Worm (Caenorhabditis elegans) whole organism, early embryonic: ENCODE data around the gene K03A11.1.

Experiments
- B0310.2 ChIP-seq: sonication (generic microtip); optimal IDR thresholded peaks from 2 replicates; lab custom pipeline; 2016; ENCODE audit warnings: mild to moderate bottlenecking, missing genetic modification characterization, missing compliant biosample characterization
- F13C5.2 ChIP-seq: sonication (generic microtip); optimal IDR thresholded peaks from 2 replicates; lab custom pipeline; 2017; ENCODE audit warnings: mild to moderate bottlenecking, missing genetic modification characterization, inconsistent platforms, missing compliant biosample characterization
- aly-1 ChIP-seq: sonication (generic microtip); optimal IDR thresholded peaks from 2 replicates; lab custom pipeline; 2016; ENCODE audit warnings: missing genetic modification characterization, missing compliant biosample characterization
- ama-1 ChIP-seq: fragments of 150-350 bp; optimal IDR thresholded peaks from 2 replicates; lab custom pipeline; 2014
- ceh-13 ChIP-seq: fragments of 200-800 bp; sonication (Bioruptor generic); optimal IDR thresholded peaks from 2 replicates; lab custom pipeline; 2018; ENCODE audit warnings: mild to moderate bottlenecking, missing genetic modification characterization, missing compliant biosample characterization
- ceh-36 ChIP-seq: sonication (generic microtip); optimal IDR thresholded peaks from 2 replicates; lab custom pipeline; 2016; ENCODE audit warnings: missing genetic modification characterization, inconsistent platforms, missing compliant biosample characterization
- ets-7 ChIP-seq: sonication (generic microtip); optimal IDR thresholded peaks from 2 replicates; lab custom pipeline; 2016; ENCODE audit warnings: missing genotype, missing genetic modification characterization, missing compliant biosample characterization
- flt-1 ChIP-seq: fragments of 200-800 bp; sonication (Bioruptor generic); IDR thresholded peaks from 2 replicates; pipeline ENCODE4 v1.3.6; 2022; ENCODE audit warnings: missing genetic modification characterization, missing compliant biosample characterization
- hmbx-1 ChIP-seq: sonication (generic microtip); optimal IDR thresholded peaks from 2 replicates; lab custom pipeline; 2016; ENCODE audit warnings: mild to moderate bottlenecking, missing genetic modification characterization, missing compliant biosample characterization
- hmg-4 ChIP-seq: fragments of 200-800 bp; sonication (Bioruptor generic); optimal IDR thresholded peaks from 2 replicates; lab custom pipeline; 2018; ENCODE audit warnings: mild to moderate bottlenecking, missing genetic modification characterization, missing compliant biosample characterization
- hnd-1 ChIP-seq: sonication (generic microtip); optimal IDR thresholded peaks from 2 replicates; lab custom pipeline; 2016; ENCODE audit warnings: missing genetic modification characterization, missing compliant biosample characterization
- pes-1 ChIP-seq: fragments of 200-800 bp; sonication (Bioruptor generic); IDR thresholded peaks from 2 replicates; pipeline ENCODE4 v1.3.6; 2022; ENCODE audit warnings: missing genetic modification reagents, missing genetic modification characterization, missing compliant biosample characterization
- scrt-1 ChIP-seq: fragments of 200-800 bp; sonication (Bioruptor generic); IDR thresholded peaks from 2 replicates; pipeline ENCODE4 v1.3.6; 2022; ENCODE audit warnings: missing genetic modification characterization, missing compliant biosample characterization
- sea-1 ChIP-seq: fragments of 200-800 bp; sonication (Bioruptor generic); conservative IDR thresholded peaks from 2 replicates; pipeline ENCODE4 v1.3.6; 2022; ENCODE audit warnings: missing genetic modification characterization, missing compliant biosample characterization
- tbx-11 ChIP-seq: fragments of 200-800 bp; sonication (Bioruptor generic); IDR thresholded peaks from 2 replicates; pipeline ENCODE4 v1.3.6; 2022; ENCODE audit warnings: missing genetic modification characterization, missing compliant biosample characterization
- tbx-37 ChIP-seq: fragments of 200-800 bp; sonication (Bioruptor generic); conservative IDR thresholded peaks from 2 replicates; pipeline ENCODE4 v1.3.6; 2022; ENCODE audit warnings: missing genetic modification reagents, missing genetic modification characterization, missing compliant biosample characterization
- tra-4 ChIP-seq: sonication (generic microtip); optimal IDR thresholded peaks from 2 replicates; lab custom pipeline; 2017; ENCODE audit warnings: missing genetic modification characterization, missing compliant biosample characterization

K03A11.1 gene

ce11 chrX:13048258-13048657 is 3.2 kb upstream of the K03A11.1 start, which contains the start of gene C53C7.3:
TSS of gene C53C7.3 (plus strand) at chrX:13048558.
- TF ChIP-seq ets-7 (no peak), ama-1 (no peak), ceh-36 (tag; lab: Kevin White, UChicago) (no peak), F13C5.2 (tag; lab: Kevin White, UChicago) (no peak), hmg-4 (GFP tag; lab: Kevin White, UChicago) (no peak), tra-4 (tag; lab: Kevin White, UChicago) (no peak), pes-1 (GFP tag; lab: Robert Waterston, UW) (no peak), ceh-13 (GFP tag; lab: Kevin White, UChicago) (no peak), tbx-11 (GFP tag; lab: Robert Waterston, UW) (no peak), tbx-37 (no peak), B0310.2 (tag; lab: Kevin White, UChicago) (no peak), flt-1 (no peak), hnd-1 (tag; lab: Kevin White, UChicago) (no peak), hmbx-1 (tag; lab: Kevin White, UChicago) (no peak), scrt-1 (GFP tag; lab: Robert Waterston, UW) (no peak), sea-1 (GFP tag; lab: Robert Waterston, UW) (no peak)

- TF ChIP-seq aly-1 (no peak), ceh-13 (GFP tag; lab: Kevin White, UChicago) (no peak), ets-7 (no peak), F13C5.2 (tag; lab: Kevin White, UChicago) (no peak), scrt-1 (GFP tag; lab: Robert Waterston, UW) (no peak), ama-1 (no peak), hmbx-1 (tag; lab: Kevin White, UChicago) (no peak), hmg-4 (GFP tag; lab: Kevin White, UChicago) (no peak), ceh-36 (tag; lab: Kevin White, UChicago) (no peak), pes-1 (GFP tag; lab: Robert Waterston, UW) (no peak), tbx-37 (no peak), sea-1 (GFP tag; lab: Robert Waterston, UW) (no peak)
Observed at ce11 chrX:13055560-13055959, 4.1 kb downstream of the K03A11.1 start, which contains the start of gene K03A11.6. TSS of gene K03A11.6 (plus strand) at chrX:13055860.

- TF ChIP-seq hmbx-1 (tag; lab: Kevin White, UChicago) (no peak), tbx-37 (no peak), ceh-13 (GFP tag; lab: Kevin White, UChicago) (no peak), ets-7 (no peak), aly-1 (no peak)
Observed at ce11 chrX:13059984-13060383, 8.5 kb downstream of the K03A11.1 start.

ce11 chrX:13061366-13061765 is 9.9 kb downstream of the K03A11.1 start:
- TF ChIP-seq hnd-1 (tag; lab: Kevin White, UChicago) (no peak), F13C5.2 (tag; lab: Kevin White, UChicago) (no peak), flt-1 (no peak), pes-1 (GFP tag; lab: Robert Waterston, UW) (no peak), ets-7 (no peak), ceh-13 (GFP tag; lab: Kevin White, UChicago) (no peak), hmbx-1 (tag; lab: Kevin White, UChicago) (no peak), tbx-37 (no peak), aly-1 (no peak), tra-4 (tag; lab: Kevin White, UChicago) (no peak), hmg-4 (GFP tag; lab: Kevin White, UChicago) (no peak), B0310.2 (tag; lab: Kevin White, UChicago) (no peak), tbx-11 (GFP tag; lab: Robert Waterston, UW) (no peak), ama-1 (no peak), ceh-36 (tag; lab: Kevin White, UChicago) (no peak), scrt-1 (GFP tag; lab: Robert Waterston, UW) (no peak), sea-1 (GFP tag; lab: Robert Waterston, UW) (no peak)

ce11 chrX:13062934-13063585 is 11.6 kb downstream of the K03A11.1 start, which contains the start of gene K03A11.5:
TSS of gene K03A11.5 (plus strand) at chrX:13063535.
- TF ChIP-seq hmbx-1 (tag; lab: Kevin White, UChicago) (no peak), hnd-1 (tag; lab: Kevin White, UChicago) (no peak), pes-1 (GFP tag; lab: Robert Waterston, UW) (no peak), ceh-13 (GFP tag; lab: Kevin White, UChicago) (no peak), ama-1 (no peak), F13C5.2 (tag; lab: Kevin White, UChicago) (no peak)

- TF ChIP-seq F13C5.2 (tag; lab: Kevin White, UChicago), result no peak
- no peak for TF ChIP-seq B0310.2 (tag; lab: Kevin White, UChicago)
- no peak for TF ChIP-seq ets-7
- TF ChIP-seq scrt-1 (GFP tag; lab: Robert Waterston, UW), result no peak
- TF ChIP-seq hmg-4 (GFP tag; lab: Kevin White, UChicago), result no peak
- TF ChIP-seq ceh-13 (GFP tag; lab: Kevin White, UChicago), result no peak
- TF ChIP-seq flt-1, result no peak
- no peak for TF ChIP-seq ceh-36 (tag; lab: Kevin White, UChicago)
- no peak for TF ChIP-seq pes-1 (GFP tag; lab: Robert Waterston, UW)
- no peak for TF ChIP-seq hmbx-1 (tag; lab: Kevin White, UChicago)
- no peak for TF ChIP-seq ama-1
- no peak for TF ChIP-seq tbx-11 (GFP tag; lab: Robert Waterston, UW)
- no peak for TF ChIP-seq hnd-1 (tag; lab: Kevin White, UChicago)
- TF ChIP-seq sea-1 (GFP tag; lab: Robert Waterston, UW), result no peak
- TF ChIP-seq tbx-37, result no peak
- TF ChIP-seq tra-4 (tag; lab: Kevin White, UChicago), result no peak
- TF ChIP-seq aly-1, result no peak
Observed at ce11 chrX:13071120-13071519, 19.6 kb downstream of the K03A11.1 start, which contains the start of gene cpx-2. TSS of gene cpx-2 (minus strand) at chrX:13071220.

- TF ChIP-seq sea-1 (GFP tag; lab: Robert Waterston, UW) (no peak), hmbx-1 (tag; lab: Kevin White, UChicago) (no peak), ceh-36 (tag; lab: Kevin White, UChicago) (no peak), scrt-1 (GFP tag; lab: Robert Waterston, UW) (no peak), F13C5.2 (tag; lab: Kevin White, UChicago) (no peak), hnd-1 (tag; lab: Kevin White, UChicago) (no peak), tra-4 (tag; lab: Kevin White, UChicago) (no peak), B0310.2 (tag; lab: Kevin White, UChicago) (no peak), aly-1 (no peak), flt-1 (no peak), ama-1 (no peak), hmg-4 (GFP tag; lab: Kevin White, UChicago) (no peak)
Observed at ce11 chrX:13074373-13074772, 22.9 kb downstream of the K03A11.1 start, which contains the start of gene ceh-28. TSS of gene ceh-28 (plus strand) at chrX:13074673.
